Worm (Caenorhabditis elegans) whole organism, L1 larva: ENCODE results near the gene lrch-1.

Experiments
- C34B4.2 ChIP-seq: sonication (generic microtip); optimal IDR thresholded peaks from 2 replicates; lab custom pipeline; 2017; ENCODE audit warnings: mild to moderate bottlenecking, missing genetic modification characterization, missing compliant biosample characterization
- ama-1 ChIP-seq: fragments of 150-350 bp; optimal IDR thresholded peaks from 2 replicates; lab custom pipeline; 2014
- egl-27 ChIP-seq, 2 experiments: fragments of 150-350 bp in 1 of 2; sonication (generic microtip); optimal IDR thresholded peaks; 3 replicates each; lab custom pipeline; 2017 to 2018; ENCODE audit warnings: missing biosample characterization in 2 of 2, missing genetic modification characterization in 2 of 2, missing genetic modification reagents in 2 of 2
- fos-1 ChIP-seq: fragments of 150-350 bp; optimal IDR thresholded peaks from 2 replicates; lab custom pipeline; 2014; ENCODE audit warnings: missing biosample characterization, missing genetic modification characterization
- jun-1 ChIP-seq: fragments of 150-350 bp; optimal IDR thresholded peaks from 2 replicates; lab custom pipeline; 2014; ENCODE audit warnings: missing biosample characterization, missing genetic modification reagents, missing genetic modification characterization
- lir-3 ChIP-seq: sonication (generic microtip); optimal IDR thresholded peaks from 2 replicates; lab custom pipeline; 2016; ENCODE audit warnings: mild to moderate bottlenecking, missing genetic modification characterization, moderate library complexity, missing compliant biosample characterization; ENCODE audit not compliant: poor library complexity
- rnt-1 ChIP-seq: sonication (generic microtip); optimal IDR thresholded peaks from 2 replicates; lab custom pipeline; 2016; ENCODE audit warnings: mild to moderate bottlenecking, missing genetic modification characterization, moderate library complexity, missing compliant biosample characterization
- snpc-4 ChIP-seq: fragments of 150-350 bp; optimal IDR thresholded peaks from 2 replicates; lab custom pipeline; 2014; ENCODE audit warnings: missing biosample characterization, missing genetic modification characterization
- unc-130 ChIP-seq: fragments of 150-350 bp; optimal IDR thresholded peaks from 2 replicates; lab custom pipeline; 2017; ENCODE audit warnings: missing biosample characterization, missing genetic modification characterization, inconsistent platforms
- unc-62 ChIP-seq: fragments of 150-350 bp; optimal IDR thresholded peaks from 2 replicates; lab custom pipeline; 2014; ENCODE audit warnings: missing biosample characterization, missing genetic modification reagents, missing genetic modification characterization
- unc-86 ChIP-seq: sonication (generic microtip); optimal IDR thresholded peaks from 2 replicates; lab custom pipeline; 2016; ENCODE audit warnings: missing genetic modification characterization, missing compliant biosample characterization
- unc-98 ChIP-seq: fragments of 200-800 bp; sonication (Bioruptor generic); IDR thresholded peaks from 2 replicates; pipeline ENCODE4 v1.3.6; 2022; ENCODE audit warnings: missing genetic modification characterization, missing compliant biosample characterization
- zag-1 ChIP-seq: fragments of 150-350 bp; optimal IDR thresholded peaks from 2 replicates; lab custom pipeline; 2014; ENCODE audit warnings: missing biosample characterization, missing genetic modification characterization
- ztf-4 ChIP-seq: fragments of 150-350 bp; optimal IDR thresholded peaks from 2 replicates; lab custom pipeline; 2014; ENCODE audit warnings: missing biosample characterization, missing genetic modification characterization

DNA sequence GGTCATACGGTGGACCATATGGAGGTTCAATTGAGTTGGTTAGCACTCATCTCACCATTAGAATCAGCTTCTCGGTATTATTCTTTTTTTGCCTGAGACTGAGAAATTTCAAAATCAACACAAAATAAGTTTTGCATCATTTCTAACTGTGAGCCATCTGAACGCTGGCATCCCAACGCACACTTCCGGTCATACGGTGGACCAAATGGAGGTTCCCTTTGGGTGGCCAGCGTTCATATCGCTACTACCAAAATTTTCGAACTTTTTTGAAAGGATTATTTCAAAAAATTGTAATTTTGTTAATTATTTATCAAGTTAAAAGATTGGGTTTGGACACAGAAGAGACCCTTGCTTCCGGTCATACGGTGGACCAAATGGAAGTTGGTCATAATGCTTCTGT is 36.3 kb upstream of the lrch-1 start:
- TF ChIP-seq rnt-1 (tag; lab: Kevin White, UChicago) (peak; percentile 9), snpc-4 (tag; lab: Kevin White, UChicago) (no peak), unc-62 (no peak), C34B4.2 (no peak), zag-1 (tag; lab: Kevin White, UChicago) (no peak), ztf-4 (tag; lab: Kevin White, UChicago) (no peak), ama-1 (lab: Kevin White, UChicago) (no peak), lir-3 (tag; lab: Kevin White, UChicago) (no peak), fos-1 (no peak), jun-1 (tag; lab: Kevin White, UChicago) (no peak), unc-98 (GFP tag; lab: Robert Waterston, UW) (no peak), egl-27 (tag; optimal IDR thresholded peaks at IDR 0.05; lab: Kevin White, UChicago) (no peak), unc-86 (tag; lab: Kevin White, UChicago) (no peak), unc-130 (no peak)
